Worm (Caenorhabditis elegans): Measurements from ENCODE around the gene flp-11.

DNA sequence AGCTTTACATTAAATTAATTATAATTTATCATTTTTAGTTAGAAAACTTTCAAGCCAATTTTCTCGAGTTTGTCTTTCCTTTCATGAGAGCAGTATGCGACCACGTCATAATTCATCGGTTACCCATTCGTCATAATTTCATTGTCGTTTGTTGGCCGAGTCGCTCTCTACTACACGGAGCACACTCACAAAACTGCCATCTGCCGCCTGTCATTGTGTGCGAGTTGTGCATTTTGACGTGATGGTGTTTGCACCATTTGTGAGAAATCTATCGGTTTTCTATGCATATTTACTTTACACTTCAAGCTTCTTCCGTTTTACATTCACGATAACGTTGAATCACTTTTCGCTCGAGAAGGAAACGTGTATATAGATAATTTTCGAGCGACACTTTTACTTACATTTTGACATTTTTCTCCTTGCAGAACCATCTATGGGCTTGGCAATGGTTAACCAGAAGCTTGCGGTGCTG is 28.9 kb upstream of the flp-11 start, which contains the start of gene dhhc-10:
- TF ChIP-seq B0310.2 (tag; optimal IDR thresholded peaks at IDR 0.05) (no peak), tra-4 (tag; optimal IDR thresholded peaks at IDR 0.05) (no peak), tbx-11 (GFP tag; IDR thresholded peaks at IDR 0.05) (no peak), ama-1 (optimal IDR thresholded peaks at IDR 0.05) (no peak), tbx-37 (GFP tag; conservative IDR thresholded peaks at IDR 0.05) (no peak; the same call in 1 of the 2 replicates), ceh-36 (tag; optimal IDR thresholded peaks at IDR 0.05) (no peak), flt-1 (GFP tag; IDR thresholded peaks at IDR 0.05) (no peak), hmg-4 (GFP tag; optimal IDR thresholded peaks at IDR 0.05) (no peak)
